Worm (Caenorhabditis elegans): Measurements from ENCODE around the gene cat-2.

DNA sequence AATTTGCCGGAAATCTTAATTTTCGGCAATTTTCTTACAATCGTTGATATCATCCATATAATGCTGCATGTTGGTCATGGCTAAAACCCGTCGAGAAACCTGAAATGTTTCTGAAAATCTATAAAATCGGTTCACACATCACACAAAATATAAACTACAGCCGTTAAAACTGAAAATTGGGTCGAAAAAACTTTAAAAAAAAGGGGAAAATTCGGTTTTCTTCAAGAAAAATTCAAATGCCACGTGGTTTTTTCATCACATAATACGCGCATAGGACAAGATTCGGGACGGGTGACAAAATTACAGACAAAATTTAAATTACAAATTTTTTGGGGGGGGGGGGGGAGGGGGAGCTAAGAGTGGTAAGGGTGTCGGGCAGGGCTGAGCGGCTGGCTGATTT lies 25.0 kb upstream of the cat-2 start, which contains the start of gene Y43H11AL.1:
- TF ChIP-seq mab-5 (tag; optimal IDR thresholded peaks at IDR 0.05) (no peak), nhr-2 (tag; optimal IDR thresholded peaks at IDR 0.05) (no peak), mls-2 (tag; optimal IDR thresholded peaks at IDR 0.05) (no peak), elt-3 (tag; optimal IDR thresholded peaks at IDR 0.05) (no peak)

All from whole organism, mixed stage, embryonic.